Fruit fly (Drosophila melanogaster): ENCODE measurements around the gene CG31230.

DNA sequence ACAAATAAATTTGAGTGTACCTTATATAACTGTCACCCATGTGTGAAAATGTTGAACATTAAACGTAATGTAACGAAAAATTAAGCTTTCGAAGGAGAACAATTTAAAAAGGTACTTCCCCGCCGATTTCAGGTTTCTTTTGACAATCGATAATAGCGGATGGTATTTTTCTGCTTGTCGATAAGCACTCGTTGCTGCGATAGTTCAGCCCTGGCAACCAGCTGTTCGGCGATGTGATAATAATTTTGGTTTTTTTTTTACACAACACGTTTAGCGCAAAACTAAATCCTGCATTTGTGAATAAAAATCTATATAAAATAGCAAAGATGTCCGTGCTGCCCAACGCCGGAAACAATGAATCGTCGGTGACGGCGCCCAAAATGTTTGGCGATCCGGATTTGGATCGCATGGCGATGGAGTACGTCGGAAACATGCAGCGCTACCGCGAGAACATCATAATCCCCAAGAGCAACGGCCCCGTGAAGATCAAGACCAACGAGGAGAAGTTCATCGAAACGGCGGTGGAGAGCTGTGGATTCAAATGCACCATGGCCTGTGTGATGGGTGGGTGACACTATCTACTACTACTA lies 3.7 kb upstream of the CG31230 start, which contains the start of gene CG31229:
- no peak for TF ChIP-seq psq (optimal IDR thresholded peaks at IDR 0.05)
- TF ChIP-seq EcR (GFP tag; optimal IDR thresholded peaks at IDR 0.05): no peak
- no peak for TF ChIP-seq Dll (optimal IDR thresholded peaks at IDR 0.05)
- TF ChIP-seq CG8478 (optimal IDR thresholded peaks at IDR 0.05): no peak
- no peak for TF ChIP-seq usp (GFP tag; optimal IDR thresholded peaks at IDR 0.05)
